Worm (Caenorhabditis elegans) whole organism, L2 larva: ENCODE results near the gene spv-1.

ENCODE experiments used
- C34F6.9 ChIP-seq: fragments of 150-350 bp; optimal IDR thresholded peaks from 2 replicates; lab custom pipeline; 2014; ENCODE audit warnings: missing biosample characterization, missing genetic modification characterization
- F13H6.1 ChIP-seq: sonication (generic microtip); optimal IDR thresholded peaks from 2 replicates; lab custom pipeline; 2016; ENCODE audit warnings: missing genetic modification characterization, missing compliant biosample characterization
- R02D3.7 ChIP-seq: fragments of 150-350 bp; optimal IDR thresholded peaks from 2 replicates; lab custom pipeline; 2014; ENCODE audit warnings: missing biosample characterization, missing genetic modification characterization
- Y55F3AM.14 ChIP-seq: fragments of 200-800 bp; sonication (Bioruptor generic); optimal IDR thresholded peaks from 2 replicates; lab custom pipeline; 2018; ENCODE audit warnings: mild to moderate bottlenecking, missing genetic modification characterization, missing compliant biosample characterization
- ZK546.5 ChIP-seq: sonication (generic microtip); optimal IDR thresholded peaks from 2 replicates; lab custom pipeline; 2017; ENCODE audit warnings: missing biosample characterization, missing genetic modification characterization
- alr-1 ChIP-seq: fragments of 150-350 bp; optimal IDR thresholded peaks from 2 replicates; lab custom pipeline; 2014; ENCODE audit warnings: missing biosample characterization, missing genetic modification characterization
- aly-2 ChIP-seq: fragments of 150-350 bp; optimal IDR thresholded peaks from 2 replicates; lab custom pipeline; 2014; ENCODE audit warnings: missing biosample characterization, missing genetic modification characterization
- ama-1 ChIP-seq: fragments of 150-350 bp; optimal IDR thresholded peaks from 2 replicates; lab custom pipeline; 2018; ENCODE audit warnings: inconsistent platforms
- blmp-1 ChIP-seq: sonication (generic microtip); optimal IDR thresholded peaks from 2 replicates; lab custom pipeline; 2017; ENCODE audit warnings: missing genetic modification characterization, mild to moderate bottlenecking, missing compliant biosample characterization, antibody characterized with exemption, moderate library complexity; ENCODE audit not compliant: insufficient read depth
- ceh-16 ChIP-seq: fragments of 150-350 bp; optimal IDR thresholded peaks from 2 replicates; lab custom pipeline; 2014; ENCODE audit warnings: missing biosample characterization, missing genetic modification characterization
- ceh-82 ChIP-seq: fragments of 150-350 bp; optimal IDR thresholded peaks from 2 replicates; lab custom pipeline; 2014; ENCODE audit warnings: missing biosample characterization, missing genetic modification characterization
- crh-2 ChIP-seq: sonication (generic microtip); optimal IDR thresholded peaks from 2 replicates; lab custom pipeline; 2017; ENCODE audit warnings: missing biosample characterization, missing genetic modification characterization
- dmd-4 ChIP-seq: sonication (generic microtip); optimal IDR thresholded peaks from 2 replicates; lab custom pipeline; 2017; ENCODE audit warnings: missing biosample characterization, missing genetic modification characterization
- egl-27 ChIP-seq: sonication (generic microtip); optimal IDR thresholded peaks from 3 replicates; lab custom pipeline; 2017; ENCODE audit warnings: missing biosample characterization, missing genetic modification reagents, missing genetic modification characterization
- elt-1 ChIP-seq: fragments of 150-350 bp; optimal IDR thresholded peaks from 2 replicates; lab custom pipeline; 2014; ENCODE audit warnings: missing biosample characterization, missing genetic modification characterization
- elt-3 ChIP-seq: sonication (generic microtip); optimal IDR thresholded peaks from 2 replicates; lab custom pipeline; 2017; ENCODE audit warnings: missing biosample characterization, missing genetic modification characterization
- fos-1 ChIP-seq: fragments of 150-350 bp; optimal IDR thresholded peaks from 2 replicates; lab custom pipeline; 2014; ENCODE audit warnings: missing biosample characterization, missing genetic modification characterization
- gmeb-1 ChIP-seq: fragments of 150-350 bp; optimal IDR thresholded peaks from 2 replicates; lab custom pipeline; 2014; ENCODE audit warnings: missing biosample characterization, missing genetic modification characterization
- lin-11 ChIP-seq: fragments of 150-350 bp; sonication (generic microtip); optimal IDR thresholded peaks from 2 replicates; lab custom pipeline; 2014; ENCODE audit warnings: missing biosample characterization, missing genetic modification characterization, inconsistent platforms, mixed read lengths
- lin-13 ChIP-seq: fragments of 150-350 bp; optimal IDR thresholded peaks from 2 replicates; lab custom pipeline; 2014; ENCODE audit warnings: missing biosample characterization, missing genetic modification reagents, missing genetic modification characterization
- lin-39 ChIP-seq: fragments of 150-350 bp; optimal IDR thresholded peaks from 2 replicates; lab custom pipeline; 2014; ENCODE audit warnings: missing biosample characterization, missing genetic modification reagents, missing genetic modification characterization
- lsy-2 ChIP-seq, 2 experiments: fragments of 150-350 bp in 1 of 2; sonication (generic microtip) in 1 of 2; optimal IDR thresholded peaks; 2 replicates each; lab custom pipeline; 2014 to 2017; ENCODE audit warnings: missing biosample characterization in 2 of 2, missing genetic modification characterization in 2 of 2
- mab-5 ChIP-seq: fragments of 150-350 bp; optimal IDR thresholded peaks from 2 replicates; lab custom pipeline; 2014; ENCODE audit warnings: missing biosample characterization, missing genetic modification characterization
- mbf-1 ChIP-seq: sonication (generic microtip); optimal IDR thresholded peaks from 2 replicates; lab custom pipeline; 2017; ENCODE audit warnings: missing biosample characterization, missing genetic modification characterization
- mdl-1 ChIP-seq, 2 experiments: fragments of 150-350 bp in 1 of 2; sonication (generic microtip) in 1 of 2; optimal IDR thresholded peaks; 2 replicates each; lab custom pipeline; 2017; ENCODE audit warnings: missing biosample characterization in 2 of 2, missing genetic modification characterization in 2 of 2
- nhr-10 ChIP-seq: sonication (generic microtip); optimal IDR thresholded peaks from 2 replicates; lab custom pipeline; 2017; ENCODE audit warnings: missing biosample characterization, missing genetic modification characterization
- nhr-12 ChIP-seq: fragments of 150-350 bp; optimal IDR thresholded peaks from 2 replicates; lab custom pipeline; 2014; ENCODE audit warnings: missing biosample characterization, missing genetic modification characterization
- nhr-129 ChIP-seq: fragments of 150-350 bp; optimal IDR thresholded peaks from 2 replicates; lab custom pipeline; 2014; ENCODE audit warnings: missing biosample characterization, missing genetic modification characterization
- nhr-21 ChIP-seq: fragments of 150-350 bp; optimal IDR thresholded peaks from 2 replicates; lab custom pipeline; 2014; ENCODE audit warnings: missing biosample characterization, missing genetic modification characterization
- nhr-23 ChIP-seq: fragments of 150-350 bp; optimal IDR thresholded peaks from 2 replicates; lab custom pipeline; 2014; ENCODE audit warnings: missing biosample characterization, missing genetic modification reagents, missing genetic modification characterization
- nhr-237 ChIP-seq: fragments of 150-350 bp; optimal IDR thresholded peaks from 2 replicates; lab custom pipeline; 2014; ENCODE audit warnings: missing biosample characterization, missing genetic modification characterization
- nhr-25 ChIP-seq: fragments of 150-350 bp; sonication (generic microtip); optimal IDR thresholded peaks from 3 replicates; lab custom pipeline; 2014; ENCODE audit warnings: missing biosample characterization, missing genetic modification characterization
- nhr-6 ChIP-seq: fragments of 150-350 bp; optimal IDR thresholded peaks from 2 replicates; lab custom pipeline; 2014; ENCODE audit warnings: missing biosample characterization, missing genetic modification characterization
- nhr-77 ChIP-seq: fragments of 150-350 bp; optimal IDR thresholded peaks from 2 replicates; lab custom pipeline; 2014; ENCODE audit warnings: missing biosample characterization, missing genetic modification characterization
- peb-1 ChIP-seq: fragments of 150-350 bp; optimal IDR thresholded peaks from 2 replicates; lab custom pipeline; 2014; ENCODE audit warnings: missing biosample characterization, missing genetic modification characterization
- sem-4 ChIP-seq: fragments of 150-350 bp; optimal IDR thresholded peaks from 2 replicates; lab custom pipeline; 2014; ENCODE audit warnings: missing biosample characterization, missing genetic modification reagents, missing genetic modification characterization
- skn-1 ChIP-seq: sonication (generic microtip); optimal IDR thresholded peaks from 2 replicates; lab custom pipeline; 2017; ENCODE audit warnings: missing biosample characterization, missing genetic modification characterization
- sma-3 ChIP-seq: sonication (generic microtip); optimal IDR thresholded peaks from 2 replicates; lab custom pipeline; 2016; ENCODE audit warnings: missing genetic modification reagents, missing genetic modification characterization, missing compliant biosample characterization
- sma-9 ChIP-seq, 2 experiments: fragments of 150-350 bp in 1 of 2; sonication (generic microtip) in 1 of 2; optimal IDR thresholded peaks; 2 replicates each; lab custom pipeline; 2014 to 2016; ENCODE audit warnings: missing genetic modification characterization in 2 of 2, mild to moderate bottlenecking in 1 of 2, missing biosample characterization in 1 of 2, missing compliant biosample characterization in 1 of 2, missing genetic modification reagents in 1 of 2, moderate library complexity in 1 of 2
- snpc-4 ChIP-seq: fragments of 150-350 bp; optimal IDR thresholded peaks from 2 replicates; lab custom pipeline; 2014; ENCODE audit warnings: missing biosample characterization, missing genetic modification characterization
- unc-39 ChIP-seq: fragments of 150-350 bp; optimal IDR thresholded peaks from 2 replicates; lab custom pipeline; 2014; ENCODE audit warnings: missing biosample characterization, missing genetic modification characterization
- unc-55 ChIP-seq: fragments of 150-350 bp; sonication (generic microtip); optimal IDR thresholded peaks from 3 replicates; lab custom pipeline; 2014; ENCODE audit warnings: missing biosample characterization, missing genetic modification reagents, missing genetic modification characterization
- unc-62 ChIP-seq: fragments of 150-350 bp; optimal IDR thresholded peaks from 2 replicates; lab custom pipeline; 2014; ENCODE audit warnings: missing biosample characterization, missing genetic modification reagents, missing genetic modification characterization
- zag-1 ChIP-seq: fragments of 150-350 bp; optimal IDR thresholded peaks from 2 replicates; lab custom pipeline; 2014; ENCODE audit warnings: missing biosample characterization, missing genetic modification characterization
- ztf-1 ChIP-seq: fragments of 200-800 bp; sonication (Bioruptor generic); conservative IDR thresholded peaks from 2 replicates; pipeline ENCODE4 v1.3.6; 2022; ENCODE audit warnings: missing genetic modification characterization, missing compliant biosample characterization
- ztf-11 ChIP-seq: sonication (generic microtip); optimal IDR thresholded peaks from 2 replicates; lab custom pipeline; 2017; ENCODE audit warnings: missing biosample characterization, missing genetic modification characterization
- ztf-4 ChIP-seq: fragments of 150-350 bp; optimal IDR thresholded peaks from 2 replicates; lab custom pipeline; 2014; ENCODE audit warnings: missing biosample characterization, missing genetic modification characterization

spv-1 gene

ce11 chrII:7873843-7874372 lies 54.6 kb downstream of the spv-1 start, which contains the start of gene T01H3.3:
Gene T01H3.3 (minus strand): TSS chrII:7873893.
- TF ChIP-seq dmd-4 (no peak), egl-27 (tag; lab: Kevin White, UChicago) (no peak), sma-3 (GFP tag; lab: Kevin White, UChicago) (no peak), nhr-12 (tag; lab: Kevin White, UChicago) (no peak), unc-62 (GFP tag; lab: Kevin White, UChicago) (no peak), ztf-11 (tag; lab: Kevin White, UChicago) (no peak), gmeb-1 (tag; lab: Kevin White, UChicago) (peak; percentile 16), nhr-21 (tag; lab: Kevin White, UChicago) (no peak), lin-11 (tag; lab: Kevin White, UChicago) (peak; percentile 11), ztf-4 (tag; lab: Kevin White, UChicago) (no peak), lsy-2 (tag; optimal IDR thresholded peaks at IDR 0.05; lab: Kevin White, UChicago) (peak in 1 of 2 experiments; percentile 82), nhr-25 (tag; lab: Kevin White, UChicago) (peak; percentile 31), sma-9 (GFP tag; optimal IDR thresholded peaks at IDR 0.05; lab: Kevin White, UChicago) (peak; percentile 32), sma-9 (tag; optimal IDR thresholded peaks at IDR 0.05; lab: Kevin White, UChicago) (no peak), ztf-1 (GFP tag; lab: Robert Waterston, UW) (no peak), blmp-1 (tag; lab: Kevin White, UChicago) (no peak), lin-13 (GFP tag; lab: Kevin White, UChicago) (peak; percentile 44), Y55F3AM.14 (no peak), alr-1 (no peak), C34F6.9 (tag; lab: Kevin White, UChicago) (peak; percentile 67), nhr-129 (tag; lab: Kevin White, UChicago) (peak; percentile 36), crh-2 (tag; lab: Kevin White, UChicago) (peak; percentile 39), R02D3.7 (tag; lab: Kevin White, UChicago) (no peak), mdl-1 (tag; optimal IDR thresholded peaks at IDR 0.05; lab: Kevin White, UChicago) (no peak), ceh-82 (tag; lab: Kevin White, UChicago) (no peak), mbf-1 (tag; lab: Kevin White, UChicago) (no peak), elt-3 (tag; lab: Kevin White, UChicago) (no peak), unc-55 (GFP tag; lab: Kevin White, UChicago) (peak; percentile 77), ceh-16 (tag; lab: Kevin White, UChicago) (no peak), ZK546.5 (tag; lab: Kevin White, UChicago) (no peak), aly-2 (tag; lab: Kevin White, UChicago) (no peak), mab-5 (no peak), nhr-10 (no peak), lin-39 (no peak)

DNA sequence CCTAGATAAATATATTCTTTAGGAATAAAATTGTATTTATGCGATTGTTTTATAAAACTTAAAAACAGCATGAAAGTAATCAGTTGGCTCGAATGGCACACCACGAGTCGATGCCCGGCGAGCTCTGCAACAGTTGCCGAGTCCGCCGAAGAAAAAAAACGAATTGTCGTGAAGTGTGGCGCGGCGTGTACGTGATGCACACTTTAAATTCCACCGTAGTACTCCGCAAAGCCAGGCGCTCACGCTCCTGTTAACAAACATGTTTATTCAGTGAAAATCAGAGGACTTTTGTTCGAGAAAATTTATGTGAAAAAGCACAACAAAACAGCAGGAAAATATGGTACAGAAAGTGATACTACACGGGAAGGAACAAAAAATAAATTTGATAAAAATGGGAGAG lies 57.9 kb downstream of the spv-1 start:
- TF ChIP-seq snpc-4 (tag; lab: Kevin White, UChicago) (no peak), ztf-4 (tag; lab: Kevin White, UChicago) (no peak), nhr-129 (tag; lab: Kevin White, UChicago) (peak; percentile 78), nhr-25 (tag; lab: Kevin White, UChicago) (peak; percentile 13), fos-1 (peak; percentile 21), lin-11 (tag; lab: Kevin White, UChicago) (no peak), ztf-1 (GFP tag; lab: Robert Waterston, UW) (no peak), mdl-1 (tag; optimal IDR thresholded peaks at IDR 0.05; lab: Kevin White, UChicago) (no peak), nhr-12 (tag; lab: Kevin White, UChicago) (no peak), gmeb-1 (tag; lab: Kevin White, UChicago) (no peak), ceh-16 (tag; lab: Kevin White, UChicago) (no peak), mab-5 (no peak), mbf-1 (tag; lab: Kevin White, UChicago) (no peak), peb-1 (tag; lab: Kevin White, UChicago) (no peak), nhr-23 (tag; lab: Kevin White, UChicago) (no peak), aly-2 (tag; lab: Kevin White, UChicago) (no peak), F13H6.1 (peak; percentile 17), unc-39 (tag; lab: Kevin White, UChicago) (no peak), unc-62 (GFP tag; lab: Kevin White, UChicago) (no peak), elt-3 (tag; lab: Kevin White, UChicago) (no peak), nhr-237 (tag; lab: Kevin White, UChicago) (no peak), Y55F3AM.14 (no peak), lsy-2 (tag; optimal IDR thresholded peaks at IDR 0.05; lab: Kevin White, UChicago) (peak; percentile 81 to 97), nhr-6 (tag; lab: Kevin White, UChicago) (no peak), lin-39 (no peak), skn-1 (tag; lab: Kevin White, UChicago) (no peak), sem-4 (tag; lab: Kevin White, UChicago) (no peak), crh-2 (tag; lab: Kevin White, UChicago) (peak; percentile 21), R02D3.7 (tag; lab: Kevin White, UChicago) (no peak), unc-55 (GFP tag; lab: Kevin White, UChicago) (peak; percentile 75), nhr-77 (tag; lab: Kevin White, UChicago) (no peak), nhr-10 (no peak), egl-27 (tag; lab: Kevin White, UChicago) (no peak), sma-9 (GFP tag; optimal IDR thresholded peaks at IDR 0.05; lab: Kevin White, UChicago) (no peak), sma-9 (tag; optimal IDR thresholded peaks at IDR 0.05; lab: Kevin White, UChicago) (no peak), zag-1 (tag; lab: Kevin White, UChicago) (peak; percentile 24), ceh-82 (tag; lab: Kevin White, UChicago) (no peak), sma-3 (GFP tag; lab: Kevin White, UChicago) (peak; percentile 30), ZK546.5 (tag; lab: Kevin White, UChicago) (no peak), C34F6.9 (tag; lab: Kevin White, UChicago) (peak; percentile 53), ama-1 (no peak), nhr-21 (tag; lab: Kevin White, UChicago) (no peak), elt-1 (tag; lab: Kevin White, UChicago) (no peak)
